Fruit fly (Drosophila melanogaster): ENCODE results near the gene bigmax.

The bigmax gene

dm6 chr3R:27244742-27245400, 43.5 kb downstream of the bigmax start, which contains the start of gene CG18766 (continued):
- TF ChIP-seq NK7.1 (GFP tag; optimal IDR thresholded peaks at IDR 0.05): no peak
- TF ChIP-seq zen2 (GFP tag; IDR thresholded peaks at IDR 0.05; ENCODE audit: partially characterized antibody): no peak
- TF ChIP-seq gsb-n (tag; optimal IDR thresholded peaks at IDR 0.05): peak; percentile 5
- no peak for TF ChIP-seq CG3407 (GFP tag; optimal IDR thresholded peaks at IDR 0.05)
- peak; percentile 73 for TF ChIP-seq dm (GFP tag; optimal IDR thresholded peaks at IDR 0.05)
- TF ChIP-seq sima (GFP tag; optimal IDR thresholded peaks at IDR 0.05): no peak
- TF ChIP-seq sob (GFP tag; IDR thresholded peaks at IDR 0.05): no peak
- peak; percentile 9 for TF ChIP-seq NfI (GFP tag; optimal IDR thresholded peaks at IDR 0.05)
- TF ChIP-seq sd (tag; optimal IDR thresholded peaks at IDR 0.05): no peak
- peak; percentile 24 for TF ChIP-seq Abd-B (GFP tag; optimal IDR thresholded peaks at IDR 0.05)
- TF ChIP-seq CG13775 (GFP tag; optimal IDR thresholded peaks at IDR 0.05): no peak
- peak; percentile 4 for TF ChIP-seq CG18599 (GFP tag; optimal IDR thresholded peaks at IDR 0.05)
- no peak; the same call in 1 of the 2 replicates for TF ChIP-seq CG32532 (GFP tag; IDR thresholded peaks at IDR 0.05)
- TF ChIP-seq Ravus (GFP tag; IDR thresholded peaks at IDR 0.05): no peak
- no peak for TF ChIP-seq CG17328 (GFP tag; IDR thresholded peaks at IDR 0.05)
- no peak for TF ChIP-seq Kr (GFP tag; optimal IDR thresholded peaks at IDR 0.05)
- TF ChIP-seq CG11504 (tag; optimal IDR thresholded peaks at IDR 0.05): peak; percentile 68
- no peak for TF ChIP-seq bcd (GFP tag; optimal IDR thresholded peaks at IDR 0.05)
- no peak for TF ChIP-seq CG1602 (GFP tag; optimal IDR thresholded peaks at IDR 0.05)
- TF ChIP-seq CG14441 (GFP tag; IDR thresholded peaks at IDR 0.05): no peak
- no peak for TF ChIP-seq CG12219 (GFP tag; optimal IDR thresholded peaks at IDR 0.05)
- no peak for TF ChIP-seq CG10366 (GFP tag; IDR thresholded peaks at IDR 0.05)
- TF ChIP-seq insv (GFP tag; optimal IDR thresholded peaks at IDR 0.05): no peak
- peak; percentile 94 for TF ChIP-seq YL-1 (GFP tag; optimal IDR thresholded peaks at IDR 0.05)
- TF ChIP-seq Blimp-1 (GFP tag; optimal IDR thresholded peaks at IDR 0.05): no peak
- peak; percentile 27 for TF ChIP-seq Hsf (GFP tag; optimal IDR thresholded peaks at IDR 0.05)
- no peak for TF ChIP-seq CG15011 (GFP tag; optimal IDR thresholded peaks at IDR 0.05)
- peak; percentile 90 for TF ChIP-seq Med (GFP tag)
- no peak for TF ChIP-seq CG33557 (GFP tag; optimal IDR thresholded peaks at IDR 0.05)
- TF ChIP-seq Vsx1 (GFP tag; optimal IDR thresholded peaks at IDR 0.05): no peak
- TF ChIP-seq CG15514 (GFP tag; optimal IDR thresholded peaks at IDR 0.05): peak; percentile 64
- TF ChIP-seq D (optimal IDR thresholded peaks at IDR 0.05): peak; percentile 23
- TF ChIP-seq D (GFP tag; optimal IDR thresholded peaks at IDR 0.05): no peak
- no peak for TF ChIP-seq HHEX (GFP tag; optimal IDR thresholded peaks at IDR 0.05)
- peak; percentile 10 for TF ChIP-seq CG34376 (GFP tag; optimal IDR thresholded peaks at IDR 0.05)
- TF ChIP-seq Hr3 (GFP tag; optimal IDR thresholded peaks at IDR 0.05): no peak
- peak; percentile 83 for TF ChIP-seq MBD-R2 (GFP tag; IDR thresholded peaks at IDR 0.05)
- TF ChIP-seq sug (tag; optimal IDR thresholded peaks at IDR 0.05): peak; percentile 99
- TF ChIP-seq unc-4 (GFP tag; IDR thresholded peaks at IDR 0.05; ENCODE audit: partially characterized antibody): no peak
- TF ChIP-seq al (GFP tag; IDR thresholded peaks at IDR 0.05): no peak
- TF ChIP-seq unpg (GFP tag; optimal IDR thresholded peaks at IDR 0.05): peak; percentile 8
- TF ChIP-seq CG18619 (GFP tag; optimal IDR thresholded peaks at IDR 0.05): no peak
- TF ChIP-seq otp (GFP tag; IDR thresholded peaks at IDR 0.05): no peak
- TF ChIP-seq Max (GFP tag; optimal IDR thresholded peaks at IDR 0.05): peak; percentile 38
- no peak for TF ChIP-seq Fer2 (tag; optimal IDR thresholded peaks at IDR 0.05)
- TF ChIP-seq CG9876 (GFP tag; optimal IDR thresholded peaks at IDR 0.05): peak; percentile 3
- TF ChIP-seq gcm (GFP tag; optimal IDR thresholded peaks at IDR 0.05): no peak
- TF ChIP-seq CG1233 (GFP tag; optimal IDR thresholded peaks at IDR 0.05): no peak
- TF ChIP-seq jumu (GFP tag; optimal IDR thresholded peaks at IDR 0.05): peak; percentile 15
- no peak for TF ChIP-seq zfh2 (GFP tag; optimal IDR thresholded peaks at IDR 0.05)

All from whole organism, embryonic.